Worm (Caenorhabditis elegans) whole organism, L4 larva: ENCODE results near the gene Y41G9A.6.

ENCODE experiments used
- F37D6.2 ChIP-seq: sonication (generic microtip); optimal IDR thresholded peaks from 2 replicates; lab custom pipeline; 2016; ENCODE audit warnings: mild to moderate bottlenecking, missing genetic modification characterization, missing compliant biosample characterization
- F49E8.2 ChIP-seq: sonication (generic microtip); optimal IDR thresholded peaks from 2 replicates; lab custom pipeline; 2016; ENCODE audit warnings: missing compliant biosample characterization, mild to moderate bottlenecking, missing genetic modification characterization, borderline replicate concordance
- R02D3.7 ChIP-seq: fragments of 150-350 bp; sonication (generic microtip); optimal IDR thresholded peaks from 3 replicates; lab custom pipeline; 2014; ENCODE audit warnings: missing biosample characterization, missing genetic modification characterization
- Y75B8A.6 ChIP-seq: fragments of 200-800 bp; sonication (Bioruptor generic); IDR thresholded peaks from 2 replicates; pipeline ENCODE4 v1.3.6; 2022; ENCODE audit warnings: missing genetic modification reagents, missing genetic modification characterization, missing compliant biosample characterization
- aha-1 ChIP-seq: fragments of 150-350 bp; peaks from one replicate; lab custom pipeline; 2014; ENCODE audit warnings: missing biosample characterization, missing genetic modification characterization
- aly-2 ChIP-seq: sonication (generic microtip); optimal IDR thresholded peaks from 2 replicates; lab custom pipeline; 2018; ENCODE audit warnings: missing biosample characterization, missing genetic modification characterization
- ceh-28 ChIP-seq: fragments of 150-350 bp; optimal IDR thresholded peaks from 2 replicates; lab custom pipeline; 2014; ENCODE audit warnings: missing biosample characterization, missing genetic modification reagents, missing genetic modification characterization
- ceh-32 ChIP-seq: sonication (generic microtip); optimal IDR thresholded peaks from 2 replicates; lab custom pipeline; 2016; ENCODE audit warnings: mild to moderate bottlenecking, missing genetic modification characterization, missing compliant biosample characterization; ENCODE audit not compliant: poor library complexity
- ceh-62 ChIP-seq: sonication (generic microtip); optimal IDR thresholded peaks from 2 replicates; lab custom pipeline; 2017; ENCODE audit warnings: missing biosample characterization, missing genetic modification characterization
- ces-1 ChIP-seq: fragments of 150-350 bp; sonication (generic microtip); optimal IDR thresholded peaks from 4 replicates; lab custom pipeline; 2014; ENCODE audit warnings: missing biosample characterization, missing genetic modification reagents, missing genetic modification characterization
- cey-2 ChIP-seq: sonication (generic microtip); optimal IDR thresholded peaks from 3 replicates; lab custom pipeline; 2017; ENCODE audit warnings: missing genetic modification characterization, mild to moderate bottlenecking, missing compliant biosample characterization, antibody characterized with exemption, borderline replicate concordance; ENCODE audit not compliant: insufficient read depth
- ctbp-1 ChIP-seq: fragments of 200-800 bp; sonication (Bioruptor generic); IDR thresholded peaks from 2 replicates; pipeline ENCODE4 v1.3.6; 2022; ENCODE audit warnings: missing genetic modification reagents, missing genetic modification characterization, missing compliant biosample characterization
- daf-19 ChIP-seq: fragments of 200-800 bp; sonication (Bioruptor generic); conservative IDR thresholded peaks from 2 replicates; pipeline ENCODE4 v1.3.6; 2022; ENCODE audit warnings: missing genetic modification characterization, missing compliant biosample characterization
- daf-8 ChIP-seq: fragments of 200-800 bp; sonication (Bioruptor generic); IDR thresholded peaks from 2 replicates; pipeline ENCODE4 v1.3.6; 2022; ENCODE audit warnings: missing genetic modification characterization, missing compliant biosample characterization
- dmd-9 ChIP-seq: fragments of 200-800 bp; sonication (Bioruptor generic); IDR thresholded peaks from 2 replicates; pipeline ENCODE4 v1.3.6; 2022; ENCODE audit warnings: missing genetic modification reagents, missing genetic modification characterization, missing compliant biosample characterization
- dpl-1 ChIP-seq: fragments of 150-350 bp; optimal IDR thresholded peaks from 2 replicates; lab custom pipeline; 2014; ENCODE audit warnings: missing biosample characterization, missing genetic modification reagents, missing genetic modification characterization
- duxl-1 ChIP-seq: sonication (generic microtip); optimal IDR thresholded peaks from 2 replicates; lab custom pipeline; 2016; ENCODE audit warnings: mild to moderate bottlenecking, missing genetic modification characterization, moderate library complexity, missing compliant biosample characterization; ENCODE audit not compliant: poor library complexity
- dve-1 ChIP-seq: sonication (generic microtip); optimal IDR thresholded peaks from 2 replicates; lab custom pipeline; 2017; ENCODE audit warnings: antibody characterized with exemption, mild to moderate bottlenecking, missing genetic modification characterization, missing compliant biosample characterization; ENCODE audit not compliant: insufficient read depth
- fkh-10 ChIP-seq: fragments of 150-350 bp; optimal IDR thresholded peaks from 2 replicates; lab custom pipeline; 2014; ENCODE audit warnings: missing biosample characterization, missing genetic modification reagents, missing genetic modification characterization
- gei-8 ChIP-seq: fragments of 200-800 bp; sonication (Bioruptor generic); optimal IDR thresholded peaks from 2 replicates; lab custom pipeline; 2018; ENCODE audit warnings: mild to moderate bottlenecking, missing genetic modification characterization, missing compliant biosample characterization
- hmg-1.1 ChIP-seq: fragments of 200-800 bp; sonication (Bioruptor generic); IDR thresholded peaks from 2 replicates; pipeline ENCODE4 v1.3.6; 2022; ENCODE audit warnings: missing genetic modification reagents, missing genetic modification characterization, missing compliant biosample characterization
- lin-1 ChIP-seq: fragments of 200-800 bp; sonication (Bioruptor generic); IDR thresholded peaks from 2 replicates; pipeline ENCODE4 v1.3.6; 2022; ENCODE audit warnings: missing genetic modification reagents, missing genetic modification characterization, missing compliant biosample characterization
- lin-13 ChIP-seq: fragments of 150-350 bp; optimal IDR thresholded peaks from 2 replicates; lab custom pipeline; 2014; ENCODE audit warnings: missing biosample characterization, missing genetic modification reagents, missing genetic modification characterization
- lsy-2 ChIP-seq, 2 experiments: fragments of 150-350 bp in 1 of 2; sonication (generic microtip) in 1 of 2; optimal IDR thresholded peaks; 2 replicates each; lab custom pipeline; 2014 to 2017; ENCODE audit warnings: missing biosample characterization in 2 of 2, missing genetic modification characterization in 2 of 2
- mdl-1 ChIP-seq, 2 experiments: fragments of 150-350 bp in 1 of 2; sonication (generic microtip) in 1 of 2; optimal IDR thresholded peaks; 2 replicates each; lab custom pipeline; 2014 to 2017; ENCODE audit warnings: missing biosample characterization in 2 of 2, missing genetic modification characterization in 2 of 2
- mep-1 ChIP-seq: fragments of 150-350 bp; sonication (generic microtip); optimal IDR thresholded peaks from 3 replicates; lab custom pipeline; 2014; ENCODE audit warnings: missing biosample characterization, missing genetic modification characterization
- mxl-2 ChIP-seq: fragments of 200-800 bp; sonication (Bioruptor generic); conservative IDR thresholded peaks from 2 replicates; pipeline ENCODE4 v1.3.6; 2022; ENCODE audit warnings: missing genetic modification reagents, missing genetic modification characterization, missing compliant biosample characterization
- mxl-3 ChIP-seq: fragments of 200-800 bp; sonication (Bioruptor generic); optimal IDR thresholded peaks from 2 replicates; lab custom pipeline; 2018; ENCODE audit warnings: mild to moderate bottlenecking, missing genetic modification characterization, missing compliant biosample characterization
- nhr-11 ChIP-seq: fragments of 150-350 bp; optimal IDR thresholded peaks from 2 replicates; lab custom pipeline; 2014; ENCODE audit warnings: missing biosample characterization, missing genetic modification characterization
- nhr-111 ChIP-seq: fragments of 200-800 bp; sonication (Bioruptor generic); optimal IDR thresholded peaks from 2 replicates; lab custom pipeline; 2018; ENCODE audit warnings: mild to moderate bottlenecking, missing genetic modification characterization, missing compliant biosample characterization
- nhr-237 ChIP-seq: sonication (generic microtip); optimal IDR thresholded peaks from 2 replicates; lab custom pipeline; 2017; ENCODE audit warnings: missing biosample characterization, missing genetic modification characterization
- nhr-41 ChIP-seq: fragments of 200-800 bp; sonication (Bioruptor generic); IDR thresholded peaks from 2 replicates; pipeline ENCODE4 v1.3.6; 2022; ENCODE audit warnings: missing genetic modification reagents, missing genetic modification characterization, missing compliant biosample characterization
- nhr-42 ChIP-seq: fragments of 200-800 bp; sonication (Bioruptor generic); IDR thresholded peaks from 2 replicates; pipeline ENCODE4 v1.3.6; 2022; ENCODE audit warnings: missing genetic modification characterization, missing compliant biosample characterization
- pha-4 ChIP-seq, 2 experiments: fragments of 150-350 bp in 1 of 2; fragments of 200-800 bp in 1 of 2; sonication (Bioruptor generic) in 1 of 2; IDR thresholded peaks in 1 of 2; optimal IDR thresholded peaks in 1 of 2; 2 replicates each; pipeline versions ENCODE4 v1.3.6 to Lab custom; 2014 to 2022; ENCODE audit warnings: missing genetic modification characterization in 2 of 2, missing genetic modification reagents in 2 of 2, missing biosample characterization in 1 of 2, missing compliant biosample characterization in 1 of 2
- pqm-1 ChIP-seq: sonication (generic microtip); optimal IDR thresholded peaks from 2 replicates; lab custom pipeline; 2017; ENCODE audit warnings: missing biosample characterization, missing genetic modification characterization
- saeg-2 ChIP-seq: fragments of 200-800 bp; sonication (Bioruptor generic); IDR thresholded peaks from 2 replicates; pipeline ENCODE4 v1.3.6; 2022; ENCODE audit warnings: missing genetic modification reagents, missing genetic modification characterization, missing compliant biosample characterization
- skn-1 ChIP-seq: fragments of 150-350 bp; optimal IDR thresholded peaks from 2 replicates; lab custom pipeline; 2014; ENCODE audit warnings: missing biosample characterization, missing genetic modification characterization
- snpc-4 ChIP-seq: fragments of 150-350 bp; optimal IDR thresholded peaks from 2 replicates; lab custom pipeline; 2014; ENCODE audit warnings: missing biosample characterization, missing genetic modification characterization
- spr-3 ChIP-seq: fragments of 200-800 bp; sonication (Bioruptor generic); optimal IDR thresholded peaks from 2 replicates; lab custom pipeline; 2018; ENCODE audit warnings: mild to moderate bottlenecking, missing genetic modification characterization, missing compliant biosample characterization
- tag-97 ChIP-seq: fragments of 200-800 bp; sonication (Bioruptor generic); IDR thresholded peaks from 2 replicates; pipeline ENCODE4 v1.3.6; 2022; ENCODE audit warnings: missing genetic modification characterization, missing compliant biosample characterization
- unc-130 ChIP-seq: sonication (generic microtip); optimal IDR thresholded peaks from 2 replicates; lab custom pipeline; 2016; ENCODE audit warnings: missing genetic modification reagents, missing genetic modification characterization, missing compliant biosample characterization
- unc-39 ChIP-seq: sonication (generic microtip); optimal IDR thresholded peaks from 2 replicates; lab custom pipeline; 2017; ENCODE audit warnings: missing biosample characterization, missing genetic modification characterization
- unc-62 ChIP-seq, 3 experiments: fragments of 150-350 bp in 1 of 3; sonication (generic microtip); optimal IDR thresholded peaks in 2 of 3; peaks in 1 of 3; 1 replicate in 1 of 3; 2 replicates in 2 of 3; lab custom pipeline; 2014 to 2017; ENCODE audit warnings: missing biosample characterization in 3 of 3, missing genetic modification characterization in 3 of 3, missing genetic modification reagents in 3 of 3, missing genotype in 1 of 3
- vab-7 ChIP-seq: fragments of 200-800 bp; sonication (Bioruptor generic); IDR thresholded peaks from 2 replicates; pipeline ENCODE4 v1.3.6; 2022; ENCODE audit warnings: missing genetic modification reagents, missing genetic modification characterization, missing compliant biosample characterization
- ztf-7 ChIP-seq: fragments of 150-350 bp; optimal IDR thresholded peaks from 2 replicates; lab custom pipeline; 2014; ENCODE audit warnings: missing biosample characterization, missing genetic modification characterization

Y41G9A.6 gene

DNA sequence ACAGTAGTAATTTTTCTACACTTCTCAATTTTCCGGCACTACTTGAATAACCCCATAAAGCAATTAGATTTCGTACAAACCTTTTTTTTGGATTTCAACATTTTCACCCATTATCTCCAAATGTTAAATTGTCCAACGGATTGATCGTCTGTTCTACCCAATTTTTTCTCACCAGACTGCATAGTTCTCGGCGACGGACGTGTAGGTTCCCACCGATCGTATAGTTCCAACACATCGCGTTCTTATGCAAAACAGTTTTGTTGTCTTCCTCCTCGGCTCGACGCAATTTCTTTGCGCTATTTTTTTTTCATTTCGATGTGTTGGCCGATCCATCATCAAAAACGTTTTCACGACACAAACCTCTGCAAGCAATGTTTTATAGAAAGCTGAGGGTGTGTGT is at the start of gene Y41G9A.6:
TSS of gene Y41G9A.6 (minus strand) at position 101 of the 400 bp plus-strand sequence.
- TF ChIP-seq nhr-237 (tag; lab: Kevin White, UChicago) (no peak), snpc-4 (tag; lab: Kevin White, UChicago) (no peak), lsy-2 (tag; optimal IDR thresholded peaks at IDR 0.05; lab: Kevin White, UChicago) (no peak), skn-1 (tag; lab: Kevin White, UChicago) (no peak), dve-1 (no peak), mxl-2 (GFP tag; lab: Robert Waterston, UW) (no peak), F37D6.2 (no peak), mep-1 (tag; lab: Kevin White, UChicago) (no peak), ces-1 (no peak), Y75B8A.6 (no peak), F49E8.2 (no peak), aha-1 (tag; lab: Kevin White, UChicago) (no peak), ztf-7 (tag; lab: Kevin White, UChicago) (no peak), hmg-1.1 (GFP tag; lab: Robert Waterston, UW) (no peak)

DNA sequence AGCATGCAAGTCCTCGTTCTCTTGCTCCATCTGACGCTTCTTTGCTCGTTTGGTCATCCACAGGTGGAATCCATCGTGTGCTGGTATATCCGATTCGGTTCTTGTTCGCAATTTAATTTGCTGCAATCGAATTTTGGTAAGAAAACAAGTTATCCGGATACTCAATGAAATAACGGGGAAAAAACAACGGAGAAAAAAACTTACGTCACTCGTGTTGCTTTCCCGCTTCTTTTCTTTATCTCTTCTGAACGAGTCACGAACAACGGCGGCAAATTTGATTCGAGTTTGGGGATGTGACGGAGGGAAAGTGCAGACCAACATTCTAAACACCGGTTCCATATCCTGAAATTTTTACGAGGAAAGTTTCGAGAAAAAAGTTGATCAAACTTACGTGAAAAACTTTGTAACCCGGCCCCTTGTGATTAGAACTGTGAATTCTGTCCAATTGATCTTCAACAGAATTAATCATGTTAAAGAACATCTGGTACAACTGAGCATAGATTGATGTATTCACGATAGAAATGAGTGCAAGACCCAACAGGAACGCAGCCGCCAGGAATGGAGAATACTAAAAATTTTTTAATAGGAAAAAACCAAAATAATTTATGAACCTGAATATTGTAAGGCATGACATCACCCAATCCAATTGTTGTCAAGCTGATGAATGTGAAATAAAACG is 47.9 kb upstream of the Y41G9A.6 start:
- TF ChIP-seq ces-1 (peak; percentile 80), aha-1 (tag; lab: Kevin White, UChicago) (peak; percentile 93), mxl-3 (GFP tag; lab: Kevin White, UChicago) (no peak), fkh-10 (GFP tag; lab: Kevin White, UChicago) (peak; percentile 38), ctbp-1 (GFP tag; lab: Robert Waterston, UW) (0 out of 2 replicates have a peak, but pooled peaks have one; percentile 38)

DNA sequence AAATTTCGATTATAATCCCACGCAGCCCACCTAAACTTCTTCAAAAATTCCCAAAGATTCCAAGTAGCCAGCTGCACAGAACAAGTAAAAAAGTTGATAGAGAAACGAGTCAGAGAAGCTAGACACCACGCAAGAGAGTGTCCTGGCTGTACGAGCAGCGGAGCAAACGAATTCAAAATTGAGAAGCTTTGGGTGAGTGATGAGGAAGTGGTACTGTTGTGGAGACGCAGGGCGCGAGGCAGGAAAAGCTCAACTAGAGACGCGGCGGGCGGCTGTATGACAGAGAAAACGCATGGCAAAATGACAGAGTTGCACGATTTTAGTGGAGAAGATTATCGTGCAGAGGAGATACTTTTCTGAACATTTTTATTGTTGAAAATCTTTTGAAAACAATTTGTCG is 45.6 kb upstream of the Y41G9A.6 start:
- TF ChIP-seq mdl-1 (tag; optimal IDR thresholded peaks at IDR 0.05; lab: Kevin White, UChicago), result peak; percentile 2 to 24
- TF ChIP-seq unc-62 (GFP tag; optimal IDR thresholded peaks at IDR 0.05 in 1 of 2; lab: Kevin White, UChicago), result peak in 1 of 2 experiments; percentile 12
- no peak for TF ChIP-seq unc-62 (tag; optimal IDR thresholded peaks at IDR 0.05; lab: Kevin White, UChicago)
- TF ChIP-seq ctbp-1 (GFP tag; lab: Robert Waterston, UW), result peak; percentile 82
- TF ChIP-seq pha-4 (GFP tag; IDR thresholded peaks at IDR 0.05; lab: Robert Waterston, UW), result no peak
- no peak for TF ChIP-seq pha-4 (tag; optimal IDR thresholded peaks at IDR 0.05; lab: Kevin White, UChicago)
- TF ChIP-seq saeg-2 (GFP tag; lab: Robert Waterston, UW), result no peak
- TF ChIP-seq tag-97 (GFP tag; lab: Robert Waterston, UW), result no peak
- TF ChIP-seq daf-19, result no peak
- TF ChIP-seq aly-2 (tag; lab: Kevin White, UChicago), result no peak
- TF ChIP-seq ceh-62 (tag; lab: Kevin White, UChicago), result no peak
- TF ChIP-seq dmd-9 (GFP tag; lab: Robert Waterston, UW), result no peak
- no peak for TF ChIP-seq nhr-42
- no peak for TF ChIP-seq gei-8 (GFP tag; lab: Kevin White, UChicago)
- TF ChIP-seq nhr-11 (tag; lab: Kevin White, UChicago), result no peak
- no peak for TF ChIP-seq nhr-111 (GFP tag; lab: Kevin White, UChicago)
- no peak for TF ChIP-seq F49E8.2
- peak; percentile 51; the same call in 1 of the 2 replicates for TF ChIP-seq vab-7 (GFP tag; lab: Robert Waterston, UW)
- no peak for TF ChIP-seq lin-1 (GFP tag; lab: Robert Waterston, UW)
- TF ChIP-seq pqm-1, result no peak
- no peak for TF ChIP-seq R02D3.7 (tag; lab: Kevin White, UChicago)
- TF ChIP-seq mxl-3 (GFP tag; lab: Kevin White, UChicago), result peak; percentile 35
- TF ChIP-seq skn-1 (tag; lab: Kevin White, UChicago), result no peak
- TF ChIP-seq duxl-1 (tag; lab: Kevin White, UChicago), result no peak
- TF ChIP-seq cey-2, result no peak
- TF ChIP-seq spr-3 (GFP tag; lab: Kevin White, UChicago), result no peak
- TF ChIP-seq ceh-28 (tag; lab: Kevin White, UChicago), result no peak
- no peak for TF ChIP-seq unc-130 (GFP tag; lab: Kevin White, UChicago)
- no peak for TF ChIP-seq unc-39 (tag; lab: Kevin White, UChicago)
- peak; percentile 4 for TF ChIP-seq lin-13 (GFP tag; lab: Kevin White, UChicago)
- TF ChIP-seq dpl-1, result no peak
- peak; percentile 25 for TF ChIP-seq F37D6.2
- no peak for TF ChIP-seq ceh-32 (tag; lab: Kevin White, UChicago)
- no peak for TF ChIP-seq daf-8
- TF ChIP-seq nhr-41, result no peak
- TF ChIP-seq Y75B8A.6, result no peak
